Fruit fly (Drosophila melanogaster): Measurements from ENCODE around the gene DCX-EMAP.

DCX-EMAP gene

dm6 chr3L:14903505-14903904 is at the start of gene DCX-EMAP:
DCX-EMAP (plus strand) TSS chr3L:14903805.
- TF ChIP-seq CG8478 (optimal IDR thresholded peaks at IDR 0.05) (no peak), CTCF (optimal IDR thresholded peaks at IDR 0.05) (no peak)

- TF ChIP-seq CTCF (optimal IDR thresholded peaks at IDR 0.05) (no peak), CG8478 (optimal IDR thresholded peaks at IDR 0.05) (no peak)
Observed at dm6 chr3L:14875608-14876007, 28.0 kb upstream of the DCX-EMAP start.

dm6 chr3L:14894316-14894715 is 9.3 kb upstream of the DCX-EMAP start, which contains the start of gene CG34245:
CG34245 (minus strand) TSS chr3L:14894416.
- TF ChIP-seq CG8478 (optimal IDR thresholded peaks at IDR 0.05) (no peak), CTCF (optimal IDR thresholded peaks at IDR 0.05) (no peak)

dm6 chr3L:14925602-14926001 is 22.0 kb downstream of the DCX-EMAP start:
- no peak for TF ChIP-seq CG8478 (optimal IDR thresholded peaks at IDR 0.05)
- TF ChIP-seq CTCF (optimal IDR thresholded peaks at IDR 0.05), result peak; percentile 78 to 85

dm6 chr3L:14942769-14943168 is 39.2 kb downstream of the DCX-EMAP start:
- peak; percentile 90 to 95 for TF ChIP-seq CTCF (optimal IDR thresholded peaks at IDR 0.05)
- TF ChIP-seq CG8478 (optimal IDR thresholded peaks at IDR 0.05), result no peak

- TF ChIP-seq CTCF (optimal IDR thresholded peaks at IDR 0.05) (no peak), CG8478 (optimal IDR thresholded peaks at IDR 0.05) (no peak)
Observed at dm6 chr3L:14944231-14944630, 40.6 kb downstream of the DCX-EMAP start, which contains the start of gene CG13465. CG13465 (minus strand) TSS chr3L:14944331.

dm6 chr3L:14945961-14946466 is 42.4 kb downstream of the DCX-EMAP start, which contains the start of gene BobA:
BobA (minus strand) TSS chr3L:14946125.
- TF ChIP-seq CG8478 (optimal IDR thresholded peaks at IDR 0.05) (no peak), CTCF (optimal IDR thresholded peaks at IDR 0.05) (no peak)

dm6 chr3L:14949943-14950342 is 46.3 kb downstream of the DCX-EMAP start:
- TF ChIP-seq CG8478 (optimal IDR thresholded peaks at IDR 0.05) (no peak), CTCF (optimal IDR thresholded peaks at IDR 0.05) (no peak)

- no peak for TF ChIP-seq CTCF (optimal IDR thresholded peaks at IDR 0.05)
Observed at dm6 chr3L:14952858-14953669, 49.5 kb downstream of the DCX-EMAP start.

dm6 chr3L:14956288-14957032 is 52.9 kb downstream of the DCX-EMAP start:
- TF ChIP-seq CTCF (optimal IDR thresholded peaks at IDR 0.05) (no peak), CG8478 (optimal IDR thresholded peaks at IDR 0.05) (no peak)

- TF ChIP-seq CTCF (optimal IDR thresholded peaks at IDR 0.05) (no peak), CG8478 (optimal IDR thresholded peaks at IDR 0.05) (no peak)
Observed at dm6 chr3L:14957033-14957328, 53.4 kb downstream of the DCX-EMAP start.

- TF ChIP-seq CTCF (optimal IDR thresholded peaks at IDR 0.05) (no peak), CG8478 (optimal IDR thresholded peaks at IDR 0.05) (no peak)
Observed at dm6 chr3L:14958613-14959327, 55.2 kb downstream of the DCX-EMAP start.

dm6 chr3L:14960549-14960948 is 56.9 kb downstream of the DCX-EMAP start:
- TF ChIP-seq CTCF (optimal IDR thresholded peaks at IDR 0.05) (no peak), CG8478 (optimal IDR thresholded peaks at IDR 0.05) (no peak)

- no peak for TF ChIP-seq CTCF (optimal IDR thresholded peaks at IDR 0.05)
- TF ChIP-seq CG8478 (optimal IDR thresholded peaks at IDR 0.05), result no peak
Observed at dm6 chr3L:14961027-14961426, 57.4 kb downstream of the DCX-EMAP start.

dm6 chr3L:14962729-14963128 is 59.1 kb downstream of the DCX-EMAP start:
- TF ChIP-seq CTCF (optimal IDR thresholded peaks at IDR 0.05) (no peak), CG8478 (optimal IDR thresholded peaks at IDR 0.05) (no peak)

Data from S2 (cell line).